Comparison of ENCODE assay signal across 2 worm cellular contexts in the genomic region with DNA sequence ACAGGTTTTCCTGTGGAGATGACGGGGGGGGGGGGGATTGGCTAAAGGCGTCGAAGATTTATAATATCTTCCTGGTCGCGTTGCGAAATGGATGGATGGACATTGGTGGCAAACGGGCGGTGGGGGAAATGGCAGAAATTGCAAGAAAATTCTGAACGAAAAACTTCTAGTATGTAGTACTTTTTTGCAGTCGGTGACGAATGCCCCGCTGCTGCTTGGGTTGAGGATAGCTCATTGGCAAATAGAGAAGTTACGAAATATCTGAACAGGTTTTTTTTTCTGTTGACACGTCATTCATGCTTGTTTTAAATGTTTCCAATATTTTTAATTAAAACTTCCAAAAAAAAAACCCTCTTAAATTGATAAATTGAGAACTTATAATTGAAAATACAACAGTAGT.
TF ChIP-seq lines count a peak whose summit lies in the region.

No protein-coding gene starts in this region.

TF ChIP-seq in whole organism, L1 larva, 84 proteins besides CTCF, POLR2A, EP300 and RAD21 (continued from another document):
- TF ChIP-seq blmp-1 (tag; optimal IDR thresholded peaks at IDR 0.05; lab: Kevin White, UChicago) = peak; percentile 31
- no peak for TF ChIP-seq efl-1 (optimal IDR thresholded peaks at IDR 0.05; lab: Kevin White, UChicago)
- TF ChIP-seq efl-1 (GFP tag; optimal IDR thresholded peaks at IDR 0.05 in 1 of 2; lab: Kevin White, UChicago) = no peak
- no peak for TF ChIP-seq nhr-84 (tag; optimal IDR thresholded peaks at IDR 0.05; lab: Kevin White, UChicago)
- TF ChIP-seq C34B4.2 (tag; optimal IDR thresholded peaks at IDR 0.05; lab: Kevin White, UChicago) = no peak
- TF ChIP-seq C04F5.9 (tag; optimal IDR thresholded peaks at IDR 0.05; lab: Kevin White, UChicago) = no peak
- no peak for TF ChIP-seq sptf-1 (tag; optimal IDR thresholded peaks at IDR 0.05; lab: Kevin White, UChicago)
- no peak for TF ChIP-seq unc-30 (tag; optimal IDR thresholded peaks at IDR 0.05; lab: Kevin White, UChicago)
- no peak for TF ChIP-seq egl-13 (tag; optimal IDR thresholded peaks at IDR 0.05; lab: Kevin White, UChicago)
- TF ChIP-seq egl-27 (tag; optimal IDR thresholded peaks at IDR 0.05; lab: Kevin White, UChicago) = no peak
- TF ChIP-seq nhr-85 (tag; lab: Kevin White, UChicago) = no peak
TF ChIP-seq in whole organism, L1 larva: peak in this region for 4.

TF ChIP-seq in whole organism, L3 larva, 47 proteins besides CTCF, POLR2A, EP300 and RAD21 (continued from another document):
- TF ChIP-seq fos-1 (tag; optimal IDR thresholded peaks at IDR 0.05; lab: Kevin White, UChicago) = no peak
- TF ChIP-seq lsy-12 (tag; optimal IDR thresholded peaks at IDR 0.05; lab: Kevin White, UChicago) = no peak
- TF ChIP-seq lin-39 (tag; optimal IDR thresholded peaks at IDR 0.05; lab: Kevin White, UChicago) = peak; percentile 21
- TF ChIP-seq nhr-237 (tag; optimal IDR thresholded peaks at IDR 0.05; lab: Kevin White, UChicago) = no peak
- TF ChIP-seq egl-5 (tag; optimal IDR thresholded peaks at IDR 0.05; lab: Kevin White, UChicago) = no peak
- TF ChIP-seq nhr-43 (tag; optimal IDR thresholded peaks at IDR 0.05; lab: Kevin White, UChicago; ENCODE audit: poor library complexity, severe bottlenecking) = peak; percentile 4
- TF ChIP-seq nhr-25 (tag; optimal IDR thresholded peaks at IDR 0.05; lab: Kevin White, UChicago) = peak; percentile 26
- TF ChIP-seq ztf-11 (tag; optimal IDR thresholded peaks at IDR 0.05; lab: Kevin White, UChicago) = no peak
- TF ChIP-seq mml-1 (tag; optimal IDR thresholded peaks at IDR 0.05; lab: Kevin White, UChicago) = no peak
- TF ChIP-seq elt-2 (tag; optimal IDR thresholded peaks at IDR 0.05; lab: Kevin White, UChicago) = no peak
- no peak for TF ChIP-seq nhr-11 (tag; optimal IDR thresholded peaks at IDR 0.05; lab: Kevin White, UChicago)
